Worm (Caenorhabditis elegans) whole organism, L4 larva: ENCODE results near the gene T09F3.5.
A peak's percentile ranks its signal among the peaks of the same experiment; 100 is the strongest.

Experiments
- D1046.2 ChIP-seq: fragments of 200-800 bp; sonication (Bioruptor generic); IDR thresholded peaks from 2 replicates; pipeline ENCODE4 v1.3.6; 2022; ENCODE audit warnings: missing genetic modification characterization, missing compliant biosample characterization
- F26F4.8 ChIP-seq: fragments of 200-800 bp; sonication (Bioruptor generic); conservative IDR thresholded peaks from 2 replicates; pipeline ENCODE4 v1.3.6; 2022; ENCODE audit warnings: missing genetic modification characterization, missing compliant biosample characterization
- F37D6.2 ChIP-seq: sonication (generic microtip); optimal IDR thresholded peaks from 2 replicates; lab custom pipeline; 2016; ENCODE audit warnings: mild to moderate bottlenecking, missing genetic modification characterization, missing compliant biosample characterization
- F49E8.2 ChIP-seq: sonication (generic microtip); optimal IDR thresholded peaks from 2 replicates; lab custom pipeline; 2016; ENCODE audit warnings: missing compliant biosample characterization, mild to moderate bottlenecking, missing genetic modification characterization, borderline replicate concordance
- R02D3.7 ChIP-seq: fragments of 150-350 bp; sonication (generic microtip); optimal IDR thresholded peaks from 3 replicates; lab custom pipeline; 2014; ENCODE audit warnings: missing biosample characterization, missing genetic modification characterization
- T26A8.4 ChIP-seq: fragments of 200-800 bp; sonication (Bioruptor generic); IDR thresholded peaks from 2 replicates; pipeline ENCODE4 v1.3.6; 2022; ENCODE audit warnings: missing genetic modification characterization, missing compliant biosample characterization
- Y75B8A.6 ChIP-seq: fragments of 200-800 bp; sonication (Bioruptor generic); IDR thresholded peaks from 2 replicates; pipeline ENCODE4 v1.3.6; 2022; ENCODE audit warnings: missing genetic modification reagents, missing genetic modification characterization, missing compliant biosample characterization
- ZK337.2 ChIP-seq: fragments of 200-800 bp; sonication (Bioruptor generic); IDR thresholded peaks from 2 replicates; pipeline ENCODE4 v1.3.6; 2022; ENCODE audit warnings: missing genetic modification reagents, missing genetic modification characterization, missing compliant biosample characterization
- aly-2 ChIP-seq: sonication (generic microtip); optimal IDR thresholded peaks from 2 replicates; lab custom pipeline; 2018; ENCODE audit warnings: missing biosample characterization, missing genetic modification characterization
- ama-1 ChIP-seq: fragments of 150-350 bp; optimal IDR thresholded peaks from 2 replicates; lab custom pipeline; 2014; ENCODE audit warnings: inconsistent platforms, mixed read lengths
- attf-4 ChIP-seq: sonication (generic microtip); optimal IDR thresholded peaks from 3 replicates; lab custom pipeline; 2017; ENCODE audit warnings: missing biosample characterization, missing genetic modification characterization
- ceh-20 ChIP-seq: fragments of 200-800 bp; sonication (Bioruptor generic); IDR thresholded peaks from 2 replicates; pipeline ENCODE4 v1.3.6; 2022; ENCODE audit warnings: missing genetic modification reagents, missing genetic modification characterization, missing compliant biosample characterization
- ceh-44 ChIP-seq: fragments of 200-800 bp; sonication (Bioruptor generic); IDR thresholded peaks from 2 replicates; pipeline ENCODE4 v1.3.6; 2022; ENCODE audit warnings: missing genetic modification reagents, missing genetic modification characterization, missing compliant biosample characterization
- ceh-62 ChIP-seq: sonication (generic microtip); optimal IDR thresholded peaks from 2 replicates; lab custom pipeline; 2017; ENCODE audit warnings: missing biosample characterization, missing genetic modification characterization
- ceh-82 ChIP-seq: sonication (generic microtip); optimal IDR thresholded peaks from 2 replicates; lab custom pipeline; 2017; ENCODE audit warnings: missing biosample characterization, missing genetic modification characterization
- ces-1 ChIP-seq: fragments of 150-350 bp; sonication (generic microtip); optimal IDR thresholded peaks from 4 replicates; lab custom pipeline; 2014; ENCODE audit warnings: missing biosample characterization, missing genetic modification reagents, missing genetic modification characterization
- daf-16 ChIP-seq, 3 experiments: sonication (generic microtip); optimal IDR thresholded peaks; 2 replicates each; lab custom pipeline; 2016 to 2017; ENCODE audit warnings: missing genetic modification characterization in 3 of 3, missing genetic modification reagents in 3 of 3, mild to moderate bottlenecking in 2 of 3, missing compliant biosample characterization in 2 of 3, missing biosample characterization in 1 of 3, moderate library complexity in 1 of 3
- daf-19 ChIP-seq: fragments of 200-800 bp; sonication (Bioruptor generic); conservative IDR thresholded peaks from 2 replicates; pipeline ENCODE4 v1.3.6; 2022; ENCODE audit warnings: missing genetic modification characterization, missing compliant biosample characterization
- dmd-8 ChIP-seq: fragments of 200-800 bp; sonication (Bioruptor generic); IDR thresholded peaks from 2 replicates; pipeline ENCODE4 v1.3.6; 2022; ENCODE audit warnings: missing genetic modification characterization, missing compliant biosample characterization
- dmd-9 ChIP-seq: fragments of 200-800 bp; sonication (Bioruptor generic); IDR thresholded peaks from 2 replicates; pipeline ENCODE4 v1.3.6; 2022; ENCODE audit warnings: missing genetic modification reagents, missing genetic modification characterization, missing compliant biosample characterization
- fos-1 ChIP-seq: fragments of 150-350 bp; optimal IDR thresholded peaks from 2 replicates; lab custom pipeline; 2014; ENCODE audit warnings: missing biosample characterization, missing genetic modification characterization
- hif-1 ChIP-seq, 2 experiments: sonication (generic microtip); optimal IDR thresholded peaks; 2 replicates each; lab custom pipeline; 2016 to 2017; ENCODE audit warnings: missing compliant biosample characterization in 2 of 2, missing genetic modification characterization in 2 of 2, missing genetic modification reagents in 2 of 2, missing genotype in 2 of 2, mild to moderate bottlenecking in 1 of 2
- jun-1 ChIP-seq: fragments of 150-350 bp; optimal IDR thresholded peaks from 2 replicates; lab custom pipeline; 2014; ENCODE audit warnings: missing biosample characterization, missing genetic modification reagents, missing genetic modification characterization
- lim-7 ChIP-seq: fragments of 200-800 bp; sonication (Bioruptor generic); IDR thresholded peaks from 2 replicates; pipeline ENCODE4 v1.3.6; 2022; ENCODE audit warnings: missing genetic modification characterization, missing compliant biosample characterization
- lin-13 ChIP-seq: fragments of 150-350 bp; optimal IDR thresholded peaks from 2 replicates; lab custom pipeline; 2014; ENCODE audit warnings: missing biosample characterization, missing genetic modification reagents, missing genetic modification characterization
- lin-15B ChIP-seq: fragments of 150-350 bp; sonication (generic microtip); optimal IDR thresholded peaks from 3 replicates; lab custom pipeline; 2014; ENCODE audit warnings: missing biosample characterization, missing genetic modification characterization
- lin-29 ChIP-seq: fragments of 200-800 bp; sonication (Bioruptor generic); IDR thresholded peaks from 2 replicates; pipeline ENCODE4 v1.3.6; 2022; ENCODE audit warnings: missing genetic modification reagents, missing genetic modification characterization, missing compliant biosample characterization
- lin-39 ChIP-seq: fragments of 150-350 bp; optimal IDR thresholded peaks from 2 replicates; lab custom pipeline; 2014; ENCODE audit warnings: missing biosample characterization, missing genetic modification reagents, missing genetic modification characterization
- lsy-2 ChIP-seq, 2 experiments: fragments of 150-350 bp in 1 of 2; sonication (generic microtip) in 1 of 2; optimal IDR thresholded peaks; 2 replicates each; lab custom pipeline; 2014 to 2017; ENCODE audit warnings: missing biosample characterization in 2 of 2, missing genetic modification characterization in 2 of 2
- madf-5 ChIP-seq, 2 experiments: fragments of 200-800 bp; sonication (Bioruptor generic); IDR thresholded peaks; 2 replicates each; pipeline ENCODE4 v1.3.6; 2022; ENCODE audit warnings: missing compliant biosample characterization in 2 of 2, missing genetic modification characterization in 2 of 2
- mdl-1 ChIP-seq, 2 experiments: fragments of 150-350 bp in 1 of 2; sonication (generic microtip) in 1 of 2; optimal IDR thresholded peaks; 2 replicates each; lab custom pipeline; 2014 to 2017; ENCODE audit warnings: missing biosample characterization in 2 of 2, missing genetic modification characterization in 2 of 2
- mdt-29 ChIP-seq: fragments of 200-800 bp; sonication (Bioruptor generic); IDR thresholded peaks from 2 replicates; pipeline ENCODE4 v1.3.6; 2022; ENCODE audit warnings: missing genetic modification reagents, missing genetic modification characterization, missing compliant biosample characterization
- nhr-10 ChIP-seq: fragments of 150-350 bp; optimal IDR thresholded peaks from 2 replicates; lab custom pipeline; 2014; ENCODE audit warnings: missing biosample characterization, missing genetic modification characterization
- nhr-102 ChIP-seq: sonication (generic microtip); optimal IDR thresholded peaks from 2 replicates; lab custom pipeline; 2016; ENCODE audit warnings: mild to moderate bottlenecking, missing genetic modification characterization, moderate library complexity, missing compliant biosample characterization
- nhr-237 ChIP-seq: sonication (generic microtip); optimal IDR thresholded peaks from 2 replicates; lab custom pipeline; 2017; ENCODE audit warnings: missing biosample characterization, missing genetic modification characterization
- nhr-25 ChIP-seq: sonication (generic microtip); optimal IDR thresholded peaks from 2 replicates; lab custom pipeline; 2017; ENCODE audit warnings: missing genetic modification characterization, mild to moderate bottlenecking, missing compliant biosample characterization, antibody characterized with exemption, moderate library complexity, borderline replicate concordance; ENCODE audit not compliant: insufficient read depth
- nhr-42 ChIP-seq: fragments of 200-800 bp; sonication (Bioruptor generic); IDR thresholded peaks from 2 replicates; pipeline ENCODE4 v1.3.6; 2022; ENCODE audit warnings: missing genetic modification characterization, missing compliant biosample characterization
- nhr-48 ChIP-seq: sonication (generic microtip); optimal IDR thresholded peaks from 2 replicates; lab custom pipeline; 2016; ENCODE audit warnings: mild to moderate bottlenecking, missing genetic modification characterization, missing compliant biosample characterization
- nhr-77 ChIP-seq: fragments of 150-350 bp; optimal IDR thresholded peaks from 2 replicates; lab custom pipeline; 2014; ENCODE audit warnings: missing biosample characterization, missing genetic modification characterization
- php-3 ChIP-seq: fragments of 200-800 bp; sonication (Bioruptor generic); IDR thresholded peaks from 2 replicates; pipeline ENCODE4 v1.3.6; 2022; ENCODE audit warnings: missing genetic modification reagents, missing genetic modification characterization, missing compliant biosample characterization
- rbr-2 ChIP-seq: sonication (generic microtip); optimal IDR thresholded peaks from 2 replicates; lab custom pipeline; 2016; ENCODE audit warnings: missing genotype, missing genetic modification characterization, missing compliant biosample characterization
- sdz-12 ChIP-seq: fragments of 200-800 bp; sonication (Bioruptor generic); optimal IDR thresholded peaks from 2 replicates; lab custom pipeline; 2018; ENCODE audit warnings: mild to moderate bottlenecking, missing genetic modification characterization, missing compliant biosample characterization
- skn-1 ChIP-seq: fragments of 150-350 bp; optimal IDR thresholded peaks from 2 replicates; lab custom pipeline; 2014; ENCODE audit warnings: missing biosample characterization, missing genetic modification characterization
- snpc-1.2 ChIP-seq: fragments of 200-800 bp; sonication (Bioruptor generic); IDR thresholded peaks from 2 replicates; pipeline ENCODE4 v1.3.6; 2022; ENCODE audit warnings: missing genetic modification reagents, missing genetic modification characterization, missing compliant biosample characterization
- snpc-4 ChIP-seq: fragments of 150-350 bp; optimal IDR thresholded peaks from 2 replicates; lab custom pipeline; 2014; ENCODE audit warnings: missing biosample characterization, missing genetic modification characterization
- spr-1 ChIP-seq: sonication (generic microtip); optimal IDR thresholded peaks from 2 replicates; lab custom pipeline; 2016; ENCODE audit warnings: mild to moderate bottlenecking, missing genetic modification characterization, missing compliant biosample characterization
- vab-7 ChIP-seq: fragments of 200-800 bp; sonication (Bioruptor generic); IDR thresholded peaks from 2 replicates; pipeline ENCODE4 v1.3.6; 2022; ENCODE audit warnings: missing genetic modification reagents, missing genetic modification characterization, missing compliant biosample characterization
- zfp-2 ChIP-seq: sonication (generic microtip); optimal IDR thresholded peaks from 2 replicates; lab custom pipeline; 2016; ENCODE audit warnings: mild to moderate bottlenecking, missing genetic modification characterization, missing compliant biosample characterization
- zip-11 ChIP-seq: fragments of 200-800 bp; sonication (Bioruptor generic); IDR thresholded peaks from 2 replicates; pipeline ENCODE4 v1.3.6; 2022; ENCODE audit warnings: missing genetic modification characterization, missing compliant biosample characterization
- zip-2 ChIP-seq: fragments of 150-350 bp; optimal IDR thresholded peaks from 2 replicates; lab custom pipeline; 2014; ENCODE audit warnings: missing biosample characterization, missing genetic modification characterization
- ztf-11 ChIP-seq: fragments of 150-350 bp; optimal IDR thresholded peaks from 2 replicates; lab custom pipeline; 2014; ENCODE audit warnings: missing biosample characterization, missing genetic modification characterization
- ztf-7 ChIP-seq: fragments of 150-350 bp; optimal IDR thresholded peaks from 2 replicates; lab custom pipeline; 2014; ENCODE audit warnings: missing biosample characterization, missing genetic modification characterization

T09F3.5 gene

ce11 chrII:10382247-10382646, 14.4 kb upstream of the T09F3.5 start (continued):
- TF ChIP-seq lsy-2 (tag; optimal IDR thresholded peaks at IDR 0.05; lab: Kevin White, UChicago) (peak; percentile 31 to 51), sdz-12 (GFP tag; lab: Kevin White, UChicago) (no peak), rbr-2 (tag; lab: Kevin White, UChicago) (peak; percentile 49), mdl-1 (tag; optimal IDR thresholded peaks at IDR 0.05; lab: Kevin White, UChicago) (peak in 1 of 2 experiments; percentile 47), ceh-20 (GFP tag; lab: Robert Waterston, UW) (no peak), nhr-237 (tag; lab: Kevin White, UChicago) (no peak), ama-1 (lab: Kevin White, UChicago) (no peak), lin-39 (tag; lab: Kevin White, UChicago) (no peak), nhr-77 (tag; lab: Kevin White, UChicago) (peak; percentile 18), ces-1 (GFP tag; lab: Kevin White, UChicago) (no peak), mdt-29 (no peak), ztf-7 (tag; lab: Kevin White, UChicago) (no peak), fos-1 (tag; lab: Kevin White, UChicago) (no peak), daf-19 (0 out of 2 replicates have a peak, but pooled peaks have one; percentile 40), hif-1 (tag; optimal IDR thresholded peaks at IDR 0.05; lab: Kevin White, UChicago) (peak in 1 of 2 experiments; percentile 25), F37D6.2 (tag; lab: Kevin White, UChicago) (no peak), lin-13 (no peak), nhr-42 (GFP tag; lab: Robert Waterston, UW) (no peak), snpc-4 (tag; lab: Kevin White, UChicago) (no peak), F49E8.2 (tag; lab: Kevin White, UChicago) (no peak), skn-1 (no peak), nhr-102 (tag; lab: Kevin White, UChicago) (peak; percentile 17), zfp-2 (tag; lab: Kevin White, UChicago) (no peak), jun-1 (tag; lab: Kevin White, UChicago) (no peak), lin-15B (tag; lab: Kevin White, UChicago) (no peak), nhr-48 (tag; lab: Kevin White, UChicago) (peak; percentile 26), ceh-62 (tag; lab: Kevin White, UChicago) (no peak), Y75B8A.6 (GFP tag; lab: Robert Waterston, UW) (no peak), daf-16 (GFP tag; optimal IDR thresholded peaks at IDR 0.05; lab: Kevin White, UChicago) (no peak), daf-16 (tag; optimal IDR thresholded peaks at IDR 0.05; lab: Kevin White, UChicago) (peak; percentile 45), snpc-1.2 (GFP tag; lab: Robert Waterston, UW) (no peak), nhr-10 (no peak), madf-5 (GFP tag; IDR thresholded peaks at IDR 0.05; lab: Robert Waterston, UW) (no peak), ZK337.2 (GFP tag; lab: Robert Waterston, UW) (no peak), R02D3.7 (no peak), nhr-25 (tag; lab: Kevin White, UChicago) (no peak), ztf-11 (tag; lab: Kevin White, UChicago) (no peak), T26A8.4 (GFP tag; lab: Robert Waterston, UW) (peak; percentile 56), dmd-9 (GFP tag; lab: Robert Waterston, UW) (no peak), D1046.2 (GFP tag; lab: Robert Waterston, UW) (0 out of 2 replicates have a peak, but pooled peaks have one; percentile 34), F26F4.8 (GFP tag; lab: Robert Waterston, UW) (no peak), php-3 (GFP tag; lab: Robert Waterston, UW) (no peak), dmd-8 (no peak), lim-7 (GFP tag; lab: Robert Waterston, UW) (no peak), lin-29 (GFP tag; lab: Robert Waterston, UW) (no peak), aly-2 (tag; lab: Kevin White, UChicago) (no peak), zip-2 (tag; lab: Kevin White, UChicago) (no peak), ceh-44 (GFP tag; lab: Robert Waterston, UW) (no peak), attf-4 (tag; lab: Kevin White, UChicago) (no peak), ceh-82 (no peak), zip-11 (GFP tag; lab: Robert Waterston, UW) (no peak), spr-1 (tag; lab: Kevin White, UChicago) (peak; percentile 26), vab-7 (GFP tag; lab: Robert Waterston, UW) (no peak)
